Fruit fly (Drosophila melanogaster) Kc167 (cell line): Measurements from ENCODE around the gene CG7600.

Experiments used
- Myc ChIP-seq: fragments of >200 bp; optimal IDR thresholded peaks from 2 replicates; lab custom pipeline; 2017; ENCODE audit warnings: missing external identifiers
- Sin3A ChIP-seq: fragments of >200 bp; optimal IDR thresholded peaks from 2 replicates; lab custom pipeline; 2018; ENCODE audit warnings: missing external identifiers
- ttk ChIP-seq: sonication (Bioruptor generic); optimal IDR thresholded peaks from 2 replicates; lab custom pipeline; 2017; ENCODE audit warnings: missing external identifiers

dm6 chr3L:11261456-11262082, 51.0 kb downstream of the CG7600 start:
- TF ChIP-seq Sin3A (lab: Kevin White, UChicago) (no peak), ttk (lab: Kevin White, UChicago) (no peak), Myc (lab: Kevin White, UChicago) (no peak)
